Fruit fly (Drosophila melanogaster) whole organism, embryonic: ENCODE measurements around the gene Sys1.

Source experiments
- Bdp1 ChIP-seq: fragments of 200-800 bp; sonication (Bioruptor generic); optimal IDR thresholded peaks from 3 replicates; lab custom pipeline; 2016; ENCODE audit warnings: missing biosample characterization, missing genetic modification characterization
- CG10274 ChIP-seq: fragments of 200-800 bp; sonication (Bioruptor generic); optimal IDR thresholded peaks from 3 replicates; lab custom pipeline; 2017; ENCODE audit warnings: missing biosample characterization, mild to moderate bottlenecking, missing genetic modification characterization
- CG10565 ChIP-seq: fragments of 200-800 bp; sonication (Bioruptor generic); optimal IDR thresholded peaks from 3 replicates; lab custom pipeline; 2016; ENCODE audit warnings: missing biosample characterization, mild to moderate bottlenecking, missing genetic modification characterization
- CG11695 ChIP-seq: fragments of 200-800 bp; sonication (Bioruptor generic); IDR thresholded peaks from 3 replicates; pipeline ENCODE4 v1.3.6; 2022; ENCODE audit warnings: missing biosample characterization, missing genetic modification characterization
- CG12155 ChIP-seq: fragments of 200-800 bp; sonication (Bioruptor generic); optimal IDR thresholded peaks from 3 replicates; lab custom pipeline; 2016; ENCODE audit warnings: missing biosample characterization, missing genetic modification characterization
- CG12299 ChIP-seq: fragments of 200-800 bp; sonication (Bioruptor generic); optimal IDR thresholded peaks from 2 replicates; lab custom pipeline; 2018; ENCODE audit warnings: missing biosample characterization, mild to moderate bottlenecking, missing genetic modification characterization
- CG12391 ChIP-seq: fragments of 200-800 bp; sonication (Bioruptor generic); optimal IDR thresholded peaks from 3 replicates; lab custom pipeline; 2018; ENCODE audit warnings: missing biosample characterization, mild to moderate bottlenecking, missing genetic modification characterization, moderate library complexity
- CG13287 ChIP-seq: fragments of 200-800 bp; sonication (Bioruptor generic); IDR thresholded peaks from 2 replicates; pipeline ENCODE4 v1.3.6; 2022; ENCODE audit warnings: missing biosample characterization, missing genetic modification characterization; ENCODE audit not compliant: partially characterized antibody
- CG14014 ChIP-seq: fragments of 200-800 bp; sonication (Bioruptor generic); IDR thresholded peaks from 2 replicates; pipeline ENCODE4 v1.3.6; 2022; ENCODE audit warnings: missing biosample characterization, missing genetic modification characterization
- CG17186 ChIP-seq: fragments of 200-800 bp; sonication (Bioruptor generic); optimal IDR thresholded peaks from 3 replicates; lab custom pipeline; 2017; ENCODE audit warnings: missing biosample characterization, missing genetic modification reagents, missing genetic modification characterization
- CG18262 ChIP-seq: fragments of 200-800 bp; optimal IDR thresholded peaks from 3 replicates; lab custom pipeline; 2019; ENCODE audit warnings: missing biosample characterization, mild to moderate bottlenecking, missing genetic modification characterization, moderate library complexity
- CG2116 ChIP-seq: fragments of 200-800 bp; sonication (Bioruptor generic); optimal IDR thresholded peaks from 3 replicates; lab custom pipeline; 2018; ENCODE audit warnings: missing biosample characterization, mild to moderate bottlenecking, missing genetic modification characterization
- CG2202 ChIP-seq: fragments of 200-800 bp; sonication (Bioruptor generic); optimal IDR thresholded peaks from 2 replicates; lab custom pipeline; 2018; ENCODE audit warnings: missing biosample characterization, mild to moderate bottlenecking, missing genetic modification characterization
- CG2678 ChIP-seq: fragments of 200-800 bp; sonication (Bioruptor generic); optimal IDR thresholded peaks from 3 replicates; lab custom pipeline; 2019; ENCODE audit warnings: missing biosample characterization, mild to moderate bottlenecking, missing genetic modification characterization, moderate library complexity
- CG3163 ChIP-seq: fragments of 200-800 bp; sonication (Bioruptor generic); optimal IDR thresholded peaks from 3 replicates; lab custom pipeline; 2016; ENCODE audit warnings: missing biosample characterization, missing genetic modification characterization
- CG34224 ChIP-seq: fragments of 200-800 bp; sonication (Bioruptor generic); IDR thresholded peaks from 3 replicates; pipeline ENCODE4 v1.3.6; 2022; ENCODE audit warnings: missing biosample characterization, missing genetic modification characterization; ENCODE audit not compliant: partially characterized antibody
- CG8388 ChIP-seq: fragments of 200-800 bp; sonication (Bioruptor generic); optimal IDR thresholded peaks from 2 replicates; lab custom pipeline; 2019; ENCODE audit warnings: missing biosample characterization, mild to moderate bottlenecking, missing genetic modification characterization, moderate library complexity
- CG9215 ChIP-seq: fragments of 200-800 bp; sonication (Bioruptor generic); IDR thresholded peaks from 2 replicates; pipeline ENCODE4 v1.3.6; 2022; ENCODE audit warnings: missing biosample characterization, missing genetic modification characterization
- Dref ChIP-seq: fragments of 200-800 bp; sonication (Bioruptor generic); IDR thresholded peaks from 2 replicates; pipeline ENCODE4 v1.3.6; 2022; ENCODE audit warnings: missing biosample characterization, missing genetic modification characterization
- E2f2 ChIP-seq: fragments of 200-800 bp; sonication (Bioruptor generic); IDR thresholded peaks from 2 replicates; pipeline ENCODE4 v1.3.6; 2022; ENCODE audit warnings: missing biosample characterization, missing genetic modification characterization
- Elba2 ChIP-seq: fragments of 200-800 bp; sonication (Bioruptor generic); optimal IDR thresholded peaks from 3 replicates; lab custom pipeline; 2016; ENCODE audit warnings: missing biosample characterization, missing genetic modification characterization
- Ets97D ChIP-seq: fragments of 200-800 bp; sonication (Bioruptor generic); optimal IDR thresholded peaks from 3 replicates; lab custom pipeline; 2016; ENCODE audit warnings: missing biosample characterization, missing genetic modification characterization
- HLHmδ ChIP-seq: fragments of 200-800 bp; sonication (Bioruptor generic); optimal IDR thresholded peaks from 2 replicates; lab custom pipeline; 2018; ENCODE audit warnings: missing biosample characterization, mild to moderate bottlenecking, missing genetic modification characterization, moderate library complexity
- Med ChIP-seq: fragments of 200-800 bp; sonication (Bioruptor generic); peaks from one replicate; lab custom pipeline; 2016; ENCODE audit warnings: missing biosample characterization, missing genetic modification characterization, mild to moderate bottlenecking, inconsistent platforms, moderate library complexity
- Sin3A ChIP-seq: fragments of >200 bp; optimal IDR thresholded peaks from 2 replicates; lab custom pipeline; 2018
- Taf1 ChIP-seq: fragments of 200-800 bp; sonication (Bioruptor generic); IDR thresholded peaks from 2 replicates; pipeline ENCODE4 v1.3.6; 2022; ENCODE audit warnings: missing biosample characterization, missing genetic modification characterization
- Xrp1 ChIP-seq: fragments of 200-800 bp; sonication (Bioruptor generic); IDR thresholded peaks from 2 replicates; pipeline ENCODE4 v1.3.6; 2022; ENCODE audit warnings: missing biosample characterization, missing genetic modification characterization
- YL-1 ChIP-seq: fragments of 200-800 bp; sonication (Bioruptor generic); optimal IDR thresholded peaks from 3 replicates; lab custom pipeline; 2017; ENCODE audit warnings: missing biosample characterization, mild to moderate bottlenecking, missing genetic modification characterization
- chif ChIP-seq, 2 experiments: fragments of 200-800 bp; sonication (Bioruptor generic); optimal IDR thresholded peaks; 3 replicates each; lab custom pipeline; 2016; ENCODE audit warnings: missing biosample characterization in 2 of 2, missing genetic modification characterization in 2 of 2
- corto ChIP-seq: fragments of 200-800 bp; sonication (Bioruptor generic); optimal IDR thresholded peaks from 2 replicates; lab custom pipeline; 2016; ENCODE audit warnings: missing biosample characterization, mild to moderate bottlenecking, missing genetic modification characterization, moderate library complexity
- crp ChIP-seq, 2 experiments: fragments of 200-800 bp; sonication (Bioruptor generic); optimal IDR thresholded peaks; 2 replicates in 1 of 2; 3 replicates in 1 of 2; lab custom pipeline; 2017; ENCODE audit warnings: missing biosample characterization in 2 of 2, missing genetic modification characterization in 2 of 2, mild to moderate bottlenecking in 1 of 2, moderate library complexity in 1 of 2
- en ChIP-seq: fragments of 200-800 bp; sonication (Bioruptor generic); optimal IDR thresholded peaks from 2 replicates; lab custom pipeline; 2016; ENCODE audit warnings: missing biosample characterization, missing genetic modification characterization
- gfzf ChIP-seq: fragments of 200-800 bp; sonication (Bioruptor generic); optimal IDR thresholded peaks from 2 replicates; lab custom pipeline; 2016; ENCODE audit warnings: missing biosample characterization, mild to moderate bottlenecking, missing genetic modification characterization, moderate library complexity
- gro ChIP-seq: fragments of 200-800 bp; sonication (Bioruptor generic); optimal IDR thresholded peaks from 2 replicates; lab custom pipeline; 2016; ENCODE audit warnings: missing biosample characterization, missing genetic modification characterization
- gsb-n ChIP-seq: fragments of 200-800 bp; sonication (Bioruptor generic); optimal IDR thresholded peaks from 3 replicates; lab custom pipeline; 2018; ENCODE audit warnings: missing biosample characterization, mild to moderate bottlenecking, missing genetic modification characterization
- gt ChIP-seq: fragments of 200-800 bp; sonication (Bioruptor generic); IDR thresholded peaks from 2 replicates; pipeline ENCODE4 v1.3.6; 2022; ENCODE audit warnings: missing biosample characterization, missing genetic modification characterization
- ind ChIP-seq: fragments of 200-800 bp; sonication (Bioruptor generic); optimal IDR thresholded peaks from 3 replicates; lab custom pipeline; 2016; ENCODE audit warnings: missing biosample characterization, missing genetic modification characterization
- inv ChIP-seq: fragments of 200-800 bp; sonication (Bioruptor generic); IDR thresholded peaks from 2 replicates; pipeline ENCODE4 v1.3.6; 2022; ENCODE audit warnings: missing biosample characterization, missing genetic modification characterization; ENCODE audit not compliant: partially characterized antibody
- ken ChIP-seq: fragments of 200-800 bp; sonication (Bioruptor generic); IDR thresholded peaks from 3 replicates; pipeline ENCODE4 v1.3.6; 2022; ENCODE audit warnings: missing biosample characterization, missing genetic modification characterization
- mam ChIP-seq: fragments of 200-800 bp; sonication (Bioruptor generic); optimal IDR thresholded peaks from 3 replicates; lab custom pipeline; 2016; ENCODE audit warnings: missing biosample characterization, missing genetic modification characterization
- nau ChIP-seq: fragments of 200-800 bp; sonication (Bioruptor generic); optimal IDR thresholded peaks from 3 replicates; lab custom pipeline; 2017; ENCODE audit warnings: missing biosample characterization, mild to moderate bottlenecking, missing genetic modification characterization, missing genetic modification reagents
- nom ChIP-seq: fragments of 200-800 bp; sonication (Bioruptor generic); optimal IDR thresholded peaks from 2 replicates; lab custom pipeline; 2017; ENCODE audit warnings: missing biosample characterization, missing genetic modification characterization, mild to moderate bottlenecking, moderate library complexity, missing genetic modification reagents
- onecut ChIP-seq: fragments of 200-800 bp; sonication (Bioruptor generic); IDR thresholded peaks from 2 replicates; pipeline ENCODE4 v1.3.6; 2022; ENCODE audit warnings: missing biosample characterization, missing genetic modification characterization
- peb ChIP-seq: fragments of 200-800 bp; sonication (Bioruptor generic); IDR thresholded peaks from 2 replicates; pipeline ENCODE4 v1.3.6; 2022; ENCODE audit warnings: missing biosample characterization, missing genetic modification characterization
- psq ChIP-seq: fragments of 200-800 bp; sonication (Bioruptor generic); optimal IDR thresholded peaks from 2 replicates; lab custom pipeline; 2017; ENCODE audit warnings: missing biosample characterization, missing genetic modification characterization
- sens-2 ChIP-seq: fragments of 200-800 bp; sonication (Bioruptor generic); IDR thresholded peaks from 2 replicates; pipeline ENCODE4 v1.3.6; 2022; ENCODE audit warnings: missing biosample characterization, missing genetic modification characterization
- sna ChIP-seq: fragments of 200-800 bp; sonication (Bioruptor generic); IDR thresholded peaks from 2 replicates; pipeline ENCODE4 v1.3.6; 2022; ENCODE audit warnings: missing biosample characterization, missing genetic modification characterization; ENCODE audit not compliant: partially characterized antibody
- stc ChIP-seq: fragments of 200-800 bp; sonication (Bioruptor generic); IDR thresholded peaks from 2 replicates; pipeline ENCODE4 v1.3.6; 2022; ENCODE audit warnings: missing biosample characterization, missing genetic modification characterization
- ttk ChIP-seq: fragments of 200-800 bp; sonication (Bioruptor generic); IDR thresholded peaks from 2 replicates; pipeline ENCODE4 v2.1.2; 2022; ENCODE audit warnings: missing biosample characterization, missing genetic modification characterization

The Sys1 gene

DNA sequence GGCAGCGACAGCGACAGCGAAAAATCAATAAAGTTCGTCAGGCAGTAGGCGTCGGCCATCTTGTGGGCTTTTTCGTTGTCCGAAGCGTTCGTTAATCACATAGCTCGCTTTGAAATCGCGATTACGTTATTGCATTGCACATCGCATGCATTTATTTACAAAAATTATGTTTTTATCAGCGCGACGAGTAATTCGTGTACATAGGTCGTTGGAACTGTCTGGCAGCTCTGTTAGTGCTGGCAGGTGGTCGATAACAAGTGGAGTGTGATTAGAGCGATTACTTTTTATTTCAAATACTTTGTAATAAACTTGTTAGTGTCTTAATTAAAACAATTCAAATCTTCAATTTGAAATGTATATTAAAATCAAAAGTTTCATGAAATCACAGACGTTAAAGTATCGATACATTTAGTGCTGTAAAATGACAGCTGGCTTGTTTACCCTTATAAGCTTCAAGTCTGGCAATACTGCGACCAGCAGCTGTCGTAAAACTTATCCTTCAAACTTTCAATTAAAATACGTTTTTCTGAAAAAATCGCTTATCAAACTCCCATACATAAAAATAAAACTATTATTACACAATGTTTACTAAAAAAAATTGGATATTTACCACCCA lies 11.2 kb downstream of the Sys1 start, which contains the start of gene CG8032 (continued):
- TF ChIP-seq gro (peak; percentile 42), gt (no peak), chif (GFP tag; optimal IDR thresholded peaks at IDR 0.05; lab: Kevin White, UChicago) (peak in 1 of 2 experiments; percentile 39), E2f2 (GFP tag; lab: Robert Waterston, UW) (peak; percentile 54), Ets97D (peak; percentile 82), CG12299 (no peak), ken (0 out of 3 replicates have a peak, but pooled peaks have one; percentile 4), CG14014 (GFP tag; lab: Robert Waterston, UW) (no peak), psq (GFP tag; lab: Kevin White, UChicago) (no peak), ttk (peak; percentile 36; the same call in 1 of the 2 replicates), Bdp1 (GFP tag; lab: Kevin White, UChicago) (peak; percentile 14), CG9215 (peak; percentile 78), peb (GFP tag; lab: Robert Waterston, UW) (0 out of 2 replicates have a peak, but pooled peaks have one; percentile 17), stc (GFP tag; lab: Robert Waterston, UW) (0 out of 2 replicates have a peak, but pooled peaks have one; percentile 11), CG12391 (tag; lab: Kevin White, UChicago) (peak; percentile 74), corto (no peak), HLHmδ (GFP tag; lab: Kevin White, UChicago) (no peak), Elba2 (GFP tag; lab: Kevin White, UChicago) (peak; percentile 22), Dref (GFP tag; lab: Robert Waterston, UW) (peak; percentile 72), gsb-n (tag; lab: Kevin White, UChicago) (peak; percentile 23), Sin3A (lab: Kevin White, UChicago) (peak; percentile 70), CG18262 (tag; lab: Kevin White, UChicago) (peak; percentile 47), CG2202 (tag; lab: Kevin White, UChicago) (no peak), sens-2 (no peak), Med (peak; percentile 95), CG3163 (peak; percentile 22), CG10565 (GFP tag; lab: Kevin White, UChicago) (no peak), CG2678 (tag; lab: Kevin White, UChicago) (peak; percentile 43), gfzf (GFP tag; lab: Kevin White, UChicago) (peak; percentile 6), crp (GFP tag; optimal IDR thresholded peaks at IDR 0.05; lab: Kevin White, UChicago) (peak; percentile 75 to 95), CG11695 (GFP tag; lab: Robert Waterston, UW) (no peak), nau (GFP tag; lab: Kevin White, UChicago) (peak; percentile 7), nom (GFP tag; lab: Kevin White, UChicago) (peak; percentile 9), CG13287 (GFP tag; lab: Robert Waterston, UW) (peak; percentile 80), en (GFP tag; lab: Kevin White, UChicago) (no peak), Taf1 (0 out of 2 replicates have a peak, but pooled peaks have one; percentile 24), YL-1 (GFP tag; lab: Kevin White, UChicago) (peak; percentile 55), inv (GFP tag; lab: Robert Waterston, UW) (0 out of 2 replicates have a peak, but pooled peaks have one; percentile 27), mam (GFP tag; lab: Kevin White, UChicago) (peak; percentile 64), Xrp1 (GFP tag; lab: Robert Waterston, UW) (peak; percentile 13; the same call in 1 of the 2 replicates), CG10274 (GFP tag; lab: Kevin White, UChicago) (no peak), CG2116 (GFP tag; lab: Kevin White, UChicago) (peak; percentile 93), sna (GFP tag; lab: Robert Waterston, UW) (peak; percentile 62), CG8388 (GFP tag; lab: Kevin White, UChicago) (peak; percentile 15), CG34224 (GFP tag; lab: Robert Waterston, UW) (peak; percentile 76; the same call in 2 of the 3 replicates), CG12155 (peak; percentile 76), onecut (GFP tag; lab: Robert Waterston, UW) (peak; percentile 98), ind (GFP tag; lab: Kevin White, UChicago) (peak; percentile 61), CG17186 (GFP tag; lab: Kevin White, UChicago) (peak; percentile 44)
